Fruit fly (Drosophila melanogaster) S2 (cell line): ENCODE measurements around the gene RpS14b.

Source experiments
- CG8478 ChIP-seq: fragments of >200 bp; optimal IDR thresholded peaks from 2 replicates; lab custom pipeline; 2018
- CTCF ChIP-seq, 2 experiments: fragments of >200 bp; optimal IDR thresholded peaks; 2 replicates each; lab custom pipeline; 2018

dm6 chrX:7970396-7970795, 35.7 kb downstream of the RpS14b start:
- no peak for TF ChIP-seq CTCF (optimal IDR thresholded peaks at IDR 0.05; lab: Kevin White, UChicago)
- TF ChIP-seq CG8478 (lab: Kevin White, UChicago) = no peak
